Fruit fly (Drosophila melanogaster): ENCODE results near the gene Atg4b.

Atg4b gene

dm6 chr3R:15371833-15372232, 15.1 kb upstream of the Atg4b start, which contains the start of the genes Ccm3 and CG6136 (continued):
- peak; percentile 43; the same call in 2 of the 3 replicates for TF ChIP-seq dysf (GFP tag; IDR thresholded peaks at IDR 0.05)
- TF ChIP-seq CG5245 (GFP tag; optimal IDR thresholded peaks at IDR 0.05), result no peak
- TF ChIP-seq Hand (GFP tag; optimal IDR thresholded peaks at IDR 0.05), result no peak
- TF ChIP-seq Lpt (GFP tag; optimal IDR thresholded peaks at IDR 0.05), result no peak
- peak; percentile 82 for TF ChIP-seq HmgZ (tag; optimal IDR thresholded peaks at IDR 0.05)
- peak; percentile 67 for TF ChIP-seq NfI (GFP tag; optimal IDR thresholded peaks at IDR 0.05)
- TF ChIP-seq E2f2 (GFP tag; IDR thresholded peaks at IDR 0.05), result peak; percentile 66
- TF ChIP-seq hbn (GFP tag; IDR thresholded peaks at IDR 0.05; ENCODE audit: partially characterized antibody), result peak; percentile 89
- peak; percentile 89 for TF ChIP-seq tna (GFP tag; IDR thresholded peaks at IDR 0.05; ENCODE audit: partially characterized antibody)
- TF ChIP-seq nmo (GFP tag; optimal IDR thresholded peaks at IDR 0.05), result peak; percentile 43
- peak; percentile 39 for TF ChIP-seq repo (GFP tag; optimal IDR thresholded peaks at IDR 0.05)
- TF ChIP-seq CG6689 (GFP tag; IDR thresholded peaks at IDR 0.05), result 0 out of 2 replicates have a peak, but pooled peaks have one; percentile 21
- no peak for TF ChIP-seq CG2875 (GFP tag; optimal IDR thresholded peaks at IDR 0.05)
- no peak for TF ChIP-seq Nf-YA (GFP tag; IDR thresholded peaks at IDR 0.05)
- TF ChIP-seq Hr3 (GFP tag; optimal IDR thresholded peaks at IDR 0.05), result peak; percentile 12
- TF ChIP-seq Antp (GFP tag; optimal IDR thresholded peaks at IDR 0.05), result peak; percentile 29
- TF ChIP-seq CG14441 (GFP tag; IDR thresholded peaks at IDR 0.05), result no peak
- TF ChIP-seq CG31224 (GFP tag; IDR thresholded peaks at IDR 0.05), result no peak
- TF ChIP-seq sob (GFP tag; IDR thresholded peaks at IDR 0.05), result peak; percentile 84
- no peak for TF ChIP-seq pita (GFP tag; optimal IDR thresholded peaks at IDR 0.05)
- 0 out of 2 replicates have a peak, but pooled peaks have one; percentile 8 for TF ChIP-seq Taf1 (GFP tag; IDR thresholded peaks at IDR 0.05)
- peak; percentile 36 for TF ChIP-seq vfl (GFP tag; optimal IDR thresholded peaks at IDR 0.05)
- no peak for TF ChIP-seq CG4360 (GFP tag; IDR thresholded peaks at IDR 0.05)
- peak; percentile 46 for TF ChIP-seq Nf-YC (tag; optimal IDR thresholded peaks at IDR 0.05)
- no peak for TF ChIP-seq CG9876 (GFP tag; optimal IDR thresholded peaks at IDR 0.05)
- TF ChIP-seq CG9797 (GFP tag; optimal IDR thresholded peaks at IDR 0.05), result peak; percentile 26
- no peak for TF ChIP-seq bowl (GFP tag; IDR thresholded peaks at IDR 0.05)
- peak; percentile 2 for TF ChIP-seq jumu (GFP tag; optimal IDR thresholded peaks at IDR 0.05)
- peak; percentile 50 for TF ChIP-seq Deaf1 (tag; optimal IDR thresholded peaks at IDR 0.05)
- peak; percentile 10 for TF ChIP-seq dmrt11E (tag; optimal IDR thresholded peaks at IDR 0.05)
- 0 out of 2 replicates have a peak, but pooled peaks have one; percentile 29 for TF ChIP-seq CG10959 (GFP tag; IDR thresholded peaks at IDR 0.05)
- no peak for TF ChIP-seq CG16779 (GFP tag; IDR thresholded peaks at IDR 0.05)
- peak; percentile 69 for TF ChIP-seq CG12659 (GFP tag; optimal IDR thresholded peaks at IDR 0.05)
- no peak for TF ChIP-seq dmrt99B (tag; optimal IDR thresholded peaks at IDR 0.05)
- TF ChIP-seq CG6254 (GFP tag; optimal IDR thresholded peaks at IDR 0.05), result no peak
- TF ChIP-seq Optix (GFP tag; IDR thresholded peaks at IDR 0.05), result no peak
- peak; percentile 68 for TF ChIP-seq CG1603 (tag; optimal IDR thresholded peaks at IDR 0.05)
- peak; percentile 35 for TF ChIP-seq Hsf (GFP tag; optimal IDR thresholded peaks at IDR 0.05)
- peak; percentile 99 for TF ChIP-seq CG10267 (tag; optimal IDR thresholded peaks at IDR 0.05)
- TF ChIP-seq CG1792 (GFP tag; optimal IDR thresholded peaks at IDR 0.05), result peak; percentile 57
- peak; percentile 54 to 55 for TF ChIP-seq dpn (GFP tag; optimal IDR thresholded peaks at IDR 0.05)
- TF ChIP-seq odd (GFP tag; optimal IDR thresholded peaks at IDR 0.05), result peak; percentile 13
- no peak for TF ChIP-seq sqz (GFP tag; optimal IDR thresholded peaks at IDR 0.05)
- no peak for TF ChIP-seq CG4730 (GFP tag; IDR thresholded peaks at IDR 0.05)
- TF ChIP-seq ac (GFP tag; optimal IDR thresholded peaks at IDR 0.05), result no peak
- TF ChIP-seq bbx (GFP tag; IDR thresholded peaks at IDR 0.05; ENCODE audit: partially characterized antibody), result peak; percentile 95
- no peak for TF ChIP-seq CG3065 (GFP tag; optimal IDR thresholded peaks at IDR 0.05)
- no peak for TF ChIP-seq fru (optimal IDR thresholded peaks at IDR 0.05)
- no peak for TF ChIP-seq C15 (GFP tag; IDR thresholded peaks at IDR 0.05)
- no peak for TF ChIP-seq trh (GFP tag; optimal IDR thresholded peaks at IDR 0.05)
- TF ChIP-seq Neu2 (GFP tag; optimal IDR thresholded peaks at IDR 0.05; ENCODE audit: borderline replicate concordance), result peak; percentile 23
- no peak for TF ChIP-seq CG9215 (GFP tag; IDR thresholded peaks at IDR 0.05)
